Fruit fly (Drosophila melanogaster) whole organism, embryonic: Measurements from ENCODE around the gene Sbf.

Experiments used
- Blimp-1 ChIP-seq: fragments of 200-800 bp; sonication (Bioruptor generic); optimal IDR thresholded peaks from 3 replicates; lab custom pipeline; 2018; ENCODE audit warnings: missing biosample characterization, missing genetic modification characterization, mild to moderate bottlenecking, moderate library complexity, missing genetic modification reagents
- CG10462 ChIP-seq: fragments of 200-800 bp; sonication (Bioruptor generic); optimal IDR thresholded peaks from 2 replicates; lab custom pipeline; 2016; ENCODE audit warnings: missing biosample characterization, missing genetic modification characterization
- CG13894 ChIP-seq: fragments of 200-800 bp; sonication (Bioruptor generic); optimal IDR thresholded peaks from 3 replicates; lab custom pipeline; 2018; ENCODE audit warnings: missing biosample characterization, mild to moderate bottlenecking, missing genetic modification characterization, moderate library complexity
- CG15479 ChIP-seq: fragments of 200-800 bp; sonication (Bioruptor generic); optimal IDR thresholded peaks from 3 replicates; lab custom pipeline; 2019; ENCODE audit warnings: missing biosample characterization, mild to moderate bottlenecking, missing genetic modification characterization, moderate library complexity
- CG15601 ChIP-seq: fragments of 200-800 bp; sonication (Bioruptor generic); optimal IDR thresholded peaks from 3 replicates; lab custom pipeline; 2019; ENCODE audit warnings: missing biosample characterization, mild to moderate bottlenecking, missing genetic modification characterization, moderate library complexity
- CG16779 ChIP-seq: fragments of 200-800 bp; sonication (Bioruptor generic); IDR thresholded peaks from 2 replicates; pipeline ENCODE4 v1.3.6; 2022; ENCODE audit warnings: missing biosample characterization, missing genetic modification characterization
- CG16815 ChIP-seq: fragments of 200-800 bp; sonication (Bioruptor generic); optimal IDR thresholded peaks from 3 replicates; lab custom pipeline; 2017; ENCODE audit warnings: missing biosample characterization, mild to moderate bottlenecking, missing genetic modification characterization
- CG17829 ChIP-seq: fragments of 200-800 bp; optimal IDR thresholded peaks from 2 replicates; lab custom pipeline; 2019; ENCODE audit warnings: missing biosample characterization, mild to moderate bottlenecking, missing genetic modification characterization, moderate library complexity
- CG18011 ChIP-seq: fragments of 200-800 bp; sonication (Bioruptor generic); optimal IDR thresholded peaks from 2 replicates; lab custom pipeline; 2017; ENCODE audit warnings: missing biosample characterization, missing genetic modification characterization, mild to moderate bottlenecking, moderate library complexity, missing genotype
- CG18619 ChIP-seq: fragments of 200-800 bp; sonication (Bioruptor generic); optimal IDR thresholded peaks from 3 replicates; lab custom pipeline; 2017; ENCODE audit warnings: missing biosample characterization, mild to moderate bottlenecking, missing genetic modification characterization
- CG2199 ChIP-seq: fragments of 200-800 bp; sonication (Bioruptor generic); IDR thresholded peaks from 3 replicates; pipeline ENCODE4 v1.3.6; 2022; ENCODE audit warnings: missing biosample characterization, missing genetic modification characterization
- CG34224 ChIP-seq: fragments of 200-800 bp; sonication (Bioruptor generic); IDR thresholded peaks from 3 replicates; pipeline ENCODE4 v1.3.6; 2022; ENCODE audit warnings: missing biosample characterization, missing genetic modification characterization; ENCODE audit not compliant: partially characterized antibody
- CG34422 ChIP-seq: fragments of 200-800 bp; sonication (Bioruptor generic); IDR thresholded peaks from 3 replicates; pipeline ENCODE4 v1.3.6; 2022; ENCODE audit warnings: missing biosample characterization, missing genetic modification characterization
- CG4360 ChIP-seq: fragments of 200-800 bp; sonication (Bioruptor generic); IDR thresholded peaks from 2 replicates; pipeline ENCODE4 v1.3.6; 2022; ENCODE audit warnings: missing biosample characterization, missing genetic modification characterization
- CG7271 ChIP-seq: fragments of 200-800 bp; sonication (Bioruptor generic); optimal IDR thresholded peaks from 2 replicates; lab custom pipeline; 2018; ENCODE audit warnings: missing biosample characterization, mild to moderate bottlenecking, missing genetic modification characterization, moderate library complexity
- CG8290 ChIP-seq, 3 experiments: fragments of 200-800 bp; sonication (Bioruptor generic); optimal IDR thresholded peaks; 2 replicates each; lab custom pipeline; 2016 to 2019; ENCODE audit warnings: missing biosample characterization in 3 of 3, missing genetic modification characterization in 3 of 3, mild to moderate bottlenecking in 2 of 3, moderate library complexity in 1 of 3
- Doc2 ChIP-seq: fragments of 200-800 bp; sonication (Bioruptor generic); IDR thresholded peaks from 2 replicates; pipeline ENCODE4 v1.3.6; 2022; ENCODE audit warnings: missing biosample characterization, missing genetic modification characterization
- HLHmδ ChIP-seq: fragments of 200-800 bp; sonication (Bioruptor generic); optimal IDR thresholded peaks from 2 replicates; lab custom pipeline; 2018; ENCODE audit warnings: missing biosample characterization, mild to moderate bottlenecking, missing genetic modification characterization, moderate library complexity
- HmgZ ChIP-seq: fragments of 200-800 bp; sonication (Bioruptor generic); optimal IDR thresholded peaks from 2 replicates; lab custom pipeline; 2018; ENCODE audit warnings: missing biosample characterization, mild to moderate bottlenecking, missing genetic modification characterization
- Hmx ChIP-seq: fragments of 200-800 bp; sonication (Bioruptor generic); optimal IDR thresholded peaks from 2 replicates; lab custom pipeline; 2016; ENCODE audit warnings: missing biosample characterization, missing genetic modification characterization
- Mes4 ChIP-seq: fragments of 200-800 bp; sonication (Bioruptor generic); optimal IDR thresholded peaks from 2 replicates; lab custom pipeline; 2016; ENCODE audit warnings: missing biosample characterization, missing genetic modification characterization
- Neu2 ChIP-seq: fragments of 200-800 bp; sonication (Bioruptor generic); optimal IDR thresholded peaks from 3 replicates; lab custom pipeline; 2016; ENCODE audit warnings: missing biosample characterization, missing genetic modification characterization, borderline replicate concordance
- Nf-YA ChIP-seq: fragments of 200-800 bp; sonication (Bioruptor generic); IDR thresholded peaks from 2 replicates; pipeline ENCODE4 v1.3.6; 2022; ENCODE audit warnings: missing biosample characterization, missing genetic modification characterization
- Sox102F ChIP-seq: fragments of 200-800 bp; sonication (Bioruptor generic); optimal IDR thresholded peaks from 2 replicates; lab custom pipeline; 2018; ENCODE audit warnings: missing biosample characterization, mild to moderate bottlenecking, missing genetic modification characterization, moderate library complexity
- Sry-β ChIP-seq: fragments of 200-800 bp; sonication (Bioruptor generic); optimal IDR thresholded peaks from 2 replicates; lab custom pipeline; 2018; ENCODE audit warnings: missing biosample characterization, mild to moderate bottlenecking, missing genetic modification characterization, moderate library complexity
- Xrp1 ChIP-seq: fragments of 200-800 bp; sonication (Bioruptor generic); IDR thresholded peaks from 2 replicates; pipeline ENCODE4 v1.3.6; 2022; ENCODE audit warnings: missing biosample characterization, missing genetic modification characterization
- ap ChIP-seq: fragments of 200-800 bp; sonication (Bioruptor generic); IDR thresholded peaks from 2 replicates; pipeline ENCODE4 v1.3.6; 2022; ENCODE audit warnings: missing biosample characterization, missing genetic modification characterization
- chm ChIP-seq: fragments of 200-800 bp; sonication (Bioruptor generic); IDR thresholded peaks from 2 replicates; pipeline ENCODE4 v1.3.6; 2022; ENCODE audit warnings: missing biosample characterization, missing genetic modification characterization
- chn ChIP-seq: fragments of 200-800 bp; sonication (Bioruptor generic); optimal IDR thresholded peaks from 2 replicates; lab custom pipeline; 2016; ENCODE audit warnings: missing biosample characterization, missing genetic modification characterization
- ci ChIP-seq: fragments of 200-800 bp; sonication (Bioruptor generic); IDR thresholded peaks from 3 replicates; pipeline ENCODE4 v1.3.6; 2022; ENCODE audit warnings: missing biosample characterization, missing genetic modification characterization
- crol ChIP-seq: fragments of 200-800 bp; sonication (Bioruptor generic); IDR thresholded peaks from 2 replicates; pipeline ENCODE4 v1.3.6; 2022; ENCODE audit warnings: missing biosample characterization, missing genetic modification characterization
- dmrt11E ChIP-seq: fragments of 200-800 bp; sonication (Bioruptor generic); optimal IDR thresholded peaks from 3 replicates; lab custom pipeline; 2018; ENCODE audit warnings: missing biosample characterization, mild to moderate bottlenecking, missing genetic modification characterization, moderate library complexity
- fru ChIP-seq: fragments of >200 bp; optimal IDR thresholded peaks from 2 replicates; lab custom pipeline; 2017
- ftz-f1 ChIP-seq: fragments of 200-800 bp; sonication (Bioruptor generic); optimal IDR thresholded peaks from 2 replicates; lab custom pipeline; 2016; ENCODE audit warnings: missing biosample characterization, missing genetic modification characterization
- hbn ChIP-seq: fragments of 200-800 bp; sonication (Bioruptor generic); IDR thresholded peaks from 2 replicates; pipeline ENCODE4 v1.3.6; 2022; ENCODE audit warnings: missing biosample characterization, missing genetic modification characterization; ENCODE audit not compliant: partially characterized antibody
- hkb ChIP-seq, 2 experiments: fragments of 200-800 bp in 1 of 2; fragments of >200 bp in 1 of 2; sonication (Bioruptor generic) in 1 of 2; IDR thresholded peaks in 1 of 2; optimal IDR thresholded peaks in 1 of 2; 2 replicates each; pipeline versions ENCODE4 v1.3.6 to Lab custom; 2017 to 2022; ENCODE audit warnings: missing biosample characterization in 1 of 2, missing genetic modification characterization in 1 of 2
- klu ChIP-seq: fragments of 200-800 bp; sonication (Bioruptor generic); IDR thresholded peaks from 2 replicates; pipeline ENCODE4 v1.3.6; 2022; ENCODE audit warnings: missing biosample characterization, missing genetic modification characterization
- mam ChIP-seq: fragments of 200-800 bp; sonication (Bioruptor generic); optimal IDR thresholded peaks from 3 replicates; lab custom pipeline; 2016; ENCODE audit warnings: missing biosample characterization, missing genetic modification characterization
- nau ChIP-seq: fragments of 200-800 bp; sonication (Bioruptor generic); optimal IDR thresholded peaks from 3 replicates; lab custom pipeline; 2017; ENCODE audit warnings: missing biosample characterization, mild to moderate bottlenecking, missing genetic modification characterization, missing genetic modification reagents
- pfk ChIP-seq: fragments of 200-800 bp; sonication (Bioruptor generic); optimal IDR thresholded peaks from 2 replicates; lab custom pipeline; 2018; ENCODE audit warnings: missing biosample characterization, mild to moderate bottlenecking, missing genetic modification characterization, moderate library complexity
- repo ChIP-seq: fragments of 200-800 bp; sonication (Bioruptor generic); optimal IDR thresholded peaks from 2 replicates; lab custom pipeline; 2016; ENCODE audit warnings: missing biosample characterization, missing genetic modification characterization
- row ChIP-seq: fragments of 200-800 bp; sonication (Bioruptor generic); IDR thresholded peaks from 3 replicates; pipeline ENCODE4 v1.3.6; 2022; ENCODE audit warnings: missing biosample characterization, missing genetic modification characterization
- schlank ChIP-seq: fragments of 200-800 bp; sonication (Bioruptor generic); optimal IDR thresholded peaks from 2 replicates; lab custom pipeline; 2018; ENCODE audit warnings: missing biosample characterization, mild to moderate bottlenecking, missing genetic modification characterization
- sens ChIP-seq: fragments of 200-800 bp; sonication (Bioruptor generic); peaks from one replicate; lab custom pipeline; 2016; ENCODE audit warnings: missing biosample characterization, missing genetic modification characterization
- usp ChIP-seq: fragments of >200 bp; optimal IDR thresholded peaks from 2 replicates; lab custom pipeline; 2017; ENCODE audit warnings: missing biosample characterization, missing genetic modification characterization
- zen2 ChIP-seq: fragments of 200-800 bp; sonication (Bioruptor generic); IDR thresholded peaks from 3 replicates; pipeline ENCODE4 v1.3.6; 2022; ENCODE audit warnings: missing biosample characterization, missing genetic modification characterization; ENCODE audit not compliant: partially characterized antibody

The Sbf gene

dm6 chr3R:11773325-11773998 lies 23.3 kb downstream of the Sbf start (continued):
- TF ChIP-seq CG17829 (tag; lab: Kevin White, UChicago) = no peak
- TF ChIP-seq hbn (GFP tag; lab: Robert Waterston, UW) = peak; percentile 48
- TF ChIP-seq CG4360 (GFP tag; lab: Robert Waterston, UW) = peak; percentile 90
- no peak for TF ChIP-seq Hmx (GFP tag; lab: Kevin White, UChicago)
- TF ChIP-seq Sox102F (GFP tag; lab: Kevin White, UChicago) = no peak
- peak; percentile 31 for TF ChIP-seq chn (GFP tag; lab: Kevin White, UChicago)
- no peak for TF ChIP-seq CG15601 (tag; lab: Kevin White, UChicago)
- peak; percentile 94 for TF ChIP-seq CG2199 (GFP tag; lab: Robert Waterston, UW)
- TF ChIP-seq CG7271 (tag; lab: Kevin White, UChicago) = peak; percentile 44
- TF ChIP-seq repo = no peak
- no peak for TF ChIP-seq CG16815 (GFP tag; lab: Kevin White, UChicago)
- TF ChIP-seq HLHmδ (GFP tag; lab: Kevin White, UChicago) = peak; percentile 34
- peak; percentile 72 for TF ChIP-seq CG13894 (tag; lab: Kevin White, UChicago)
- peak; percentile 96 for TF ChIP-seq Blimp-1 (GFP tag; lab: Kevin White, UChicago)
- peak; percentile 54 for TF ChIP-seq CG15479 (GFP tag; lab: Kevin White, UChicago)
- no peak for TF ChIP-seq Nf-YA (GFP tag; lab: Robert Waterston, UW)
- 0 out of 2 replicates have a peak, but pooled peaks have one; percentile 5 for TF ChIP-seq Xrp1 (GFP tag; lab: Robert Waterston, UW)
- no peak for TF ChIP-seq ap (GFP tag; lab: Robert Waterston, UW)
- TF ChIP-seq dmrt11E (tag; lab: Kevin White, UChicago) = peak; percentile 8
- TF ChIP-seq CG10462 (GFP tag; lab: Kevin White, UChicago) = no peak

- no peak for TF ChIP-seq mam (GFP tag; lab: Kevin White, UChicago)
- no peak for TF ChIP-seq fru (lab: Kevin White, UChicago)
- peak; percentile 26 for TF ChIP-seq pfk (GFP tag; lab: Kevin White, UChicago)
- 0 out of 2 replicates have a peak, but pooled peaks have one; percentile 50 for TF ChIP-seq chm (GFP tag; lab: Robert Waterston, UW)
- peak; percentile 36; the same call in 1 of the 2 replicates for TF ChIP-seq crol (GFP tag; lab: Robert Waterston, UW)
- no peak for TF ChIP-seq Doc2 (GFP tag; lab: Robert Waterston, UW)
- TF ChIP-seq HmgZ (tag; lab: Kevin White, UChicago) = no peak
- no peak for TF ChIP-seq klu
- no peak for TF ChIP-seq row (GFP tag; lab: Robert Waterston, UW)
- peak; percentile 76; the same call in 2 of the 3 replicates for TF ChIP-seq CG2199 (GFP tag; lab: Robert Waterston, UW)
- no peak for TF ChIP-seq hkb (optimal IDR thresholded peaks at IDR 0.05; lab: Kevin White, UChicago)
- TF ChIP-seq hkb (GFP tag; IDR thresholded peaks at IDR 0.05; lab: Robert Waterston, UW) = no peak
- TF ChIP-seq CG16779 (GFP tag; lab: Robert Waterston, UW) = no peak
- no peak for TF ChIP-seq Sry-β
- TF ChIP-seq CG18619 (GFP tag; lab: Kevin White, UChicago) = no peak
- TF ChIP-seq usp (GFP tag; lab: Kevin White, UChicago) = no peak
- TF ChIP-seq schlank (tag; lab: Kevin White, UChicago) = no peak
- TF ChIP-seq Mes4 (GFP tag; lab: Kevin White, UChicago) = no peak
- peak; percentile 42 for TF ChIP-seq ftz-f1 (GFP tag; lab: Kevin White, UChicago)
- peak; percentile 53; the same call in 1 of the 3 replicates for TF ChIP-seq CG34422 (GFP tag; lab: Robert Waterston, UW)
- no peak for TF ChIP-seq nau (GFP tag; lab: Kevin White, UChicago)
- TF ChIP-seq sens (GFP tag; lab: Kevin White, UChicago) = peak; percentile 39
- no peak for TF ChIP-seq CG8290 (GFP tag; optimal IDR thresholded peaks at IDR 0.05; lab: Kevin White, UChicago)
- TF ChIP-seq CG8290 (tag; optimal IDR thresholded peaks at IDR 0.05; lab: Kevin White, UChicago) = peak in 1 of 2 experiments; percentile 3
- TF ChIP-seq CG34224 (GFP tag; lab: Robert Waterston, UW) = 0 out of 3 replicates have a peak, but pooled peaks have one; percentile 12
- TF ChIP-seq CG18011 (GFP tag; lab: Kevin White, UChicago) = no peak
- TF ChIP-seq Neu2 (GFP tag; lab: Kevin White, UChicago) = no peak
- TF ChIP-seq ci (GFP tag; lab: Robert Waterston, UW) = peak; percentile 62
- no peak for TF ChIP-seq CG15479 (GFP tag; lab: Kevin White, UChicago)
- TF ChIP-seq zen2 = no peak
- no peak for TF ChIP-seq chn (GFP tag; lab: Kevin White, UChicago)
Observed at dm6 chr3R:11772181-11772827, 24.4 kb downstream of the Sbf start.
